Fruit fly (Drosophila melanogaster): ENCODE results near the gene Anp.

Gene Anp

DNA sequence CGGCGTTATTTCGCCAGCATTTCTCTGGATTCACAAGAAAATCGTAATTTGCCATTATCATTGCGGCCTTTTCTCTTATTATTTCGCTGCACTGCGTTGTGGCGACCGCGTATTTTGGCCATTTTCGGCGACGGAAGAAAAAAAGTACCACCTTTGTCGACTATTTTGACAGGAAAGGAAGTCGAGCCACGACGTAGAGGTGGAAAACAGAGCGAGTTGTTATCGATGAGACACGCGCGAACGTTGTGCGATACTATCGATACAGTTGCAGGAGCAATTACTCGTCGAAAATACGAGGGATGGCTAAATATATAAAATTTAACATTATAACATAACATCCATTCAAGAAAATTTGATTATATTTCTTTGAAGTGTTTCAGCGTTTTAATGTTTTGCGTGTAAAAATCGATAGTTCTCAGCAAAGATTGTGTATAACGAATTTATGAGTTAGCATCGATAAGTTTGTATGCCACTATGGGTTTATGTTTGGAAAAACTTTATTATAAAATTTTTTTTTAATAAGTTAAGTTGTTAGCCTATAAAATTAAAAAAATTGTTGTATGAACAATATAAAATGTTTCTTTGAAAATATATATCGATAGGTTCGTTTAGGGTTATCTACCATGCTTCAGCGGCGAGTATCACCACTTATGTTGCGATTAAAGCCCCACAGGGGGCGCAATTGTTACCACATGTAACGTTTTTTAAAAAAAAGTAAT lies 823 bp upstream of the Anp start, which contains the start of gene RpS7 (continued):
- peak; percentile 42 for TF ChIP-seq ash1 (GFP tag; optimal IDR thresholded peaks at IDR 0.05)
- TF ChIP-seq slou (GFP tag; optimal IDR thresholded peaks at IDR 0.05), result peak; percentile 23
- peak; percentile 96 for TF ChIP-seq Med (GFP tag)
- no peak for TF ChIP-seq CG12744 (GFP tag; optimal IDR thresholded peaks at IDR 0.05)
- TF ChIP-seq CG8765 (GFP tag; IDR thresholded peaks at IDR 0.05), result peak; percentile 50; the same call in 1 of the 2 replicates
- TF ChIP-seq CG2889 (GFP tag; IDR thresholded peaks at IDR 0.05), result no peak
- TF ChIP-seq CG17802 (tag; optimal IDR thresholded peaks at IDR 0.05), result peak; percentile 60
- peak; percentile 70 for TF ChIP-seq CG12104 (GFP tag; optimal IDR thresholded peaks at IDR 0.05)
- peak; percentile 60 for TF ChIP-seq Hsf (GFP tag; optimal IDR thresholded peaks at IDR 0.05)
- peak; percentile 71 for TF ChIP-seq CG12219 (GFP tag; optimal IDR thresholded peaks at IDR 0.05)
- TF ChIP-seq CG31388 (GFP tag; optimal IDR thresholded peaks at IDR 0.05), result no peak
- TF ChIP-seq Scr (GFP tag; IDR thresholded peaks at IDR 0.05; ENCODE audit: partially characterized antibody), result peak; percentile 99
- TF ChIP-seq CG18599 (GFP tag; optimal IDR thresholded peaks at IDR 0.05), result peak; percentile 49
- TF ChIP-seq ara (GFP tag; IDR thresholded peaks at IDR 0.05), result peak; percentile 61
- TF ChIP-seq CG10267 (tag; optimal IDR thresholded peaks at IDR 0.05), result peak; percentile 64
- 0 out of 2 replicates have a peak, but pooled peaks have one; percentile 8 for TF ChIP-seq esg (GFP tag; conservative IDR thresholded peaks at IDR 0.05)
- peak; percentile 75 for TF ChIP-seq lbe (GFP tag; optimal IDR thresholded peaks at IDR 0.05)
- peak in 1 of 2 experiments; percentile 71 for TF ChIP-seq eve (GFP tag; optimal IDR thresholded peaks at IDR 0.05)
- TF ChIP-seq trh (GFP tag; optimal IDR thresholded peaks at IDR 0.05), result peak; percentile 6
- peak; percentile 94 for TF ChIP-seq CG6791 (GFP tag; IDR thresholded peaks at IDR 0.05; ENCODE audit: partially characterized antibody)
- TF ChIP-seq CG12236 (GFP tag; optimal IDR thresholded peaks at IDR 0.05), result no peak
- peak; percentile 93 for TF ChIP-seq CG6765 (GFP tag; optimal IDR thresholded peaks at IDR 0.05)
- peak; percentile 53; the same call in 1 of the 3 replicates for TF ChIP-seq C15 (GFP tag; IDR thresholded peaks at IDR 0.05)
- TF ChIP-seq Hey (tag; optimal IDR thresholded peaks at IDR 0.05), result peak; percentile 74
- no peak for TF ChIP-seq NC2α (GFP tag; optimal IDR thresholded peaks at IDR 0.05)
- TF ChIP-seq Lpt (GFP tag; optimal IDR thresholded peaks at IDR 0.05), result no peak
- peak; percentile 20 for TF ChIP-seq cato (GFP tag; optimal IDR thresholded peaks at IDR 0.05; ENCODE audit: borderline replicate concordance)
- no peak for TF ChIP-seq Antp (GFP tag; optimal IDR thresholded peaks at IDR 0.05)
- no peak for TF ChIP-seq pita (GFP tag; optimal IDR thresholded peaks at IDR 0.05)
- TF ChIP-seq CG10462 (GFP tag; optimal IDR thresholded peaks at IDR 0.05), result peak; percentile 15
- TF ChIP-seq da (GFP tag; optimal IDR thresholded peaks at IDR 0.05), result no peak
- TF ChIP-seq Gsc (GFP tag; IDR thresholded peaks at IDR 0.05), result no peak
- TF ChIP-seq CG31441 (GFP tag; IDR thresholded peaks at IDR 0.05), result peak; percentile 79
- TF ChIP-seq CG10654 (GFP tag; optimal IDR thresholded peaks at IDR 0.05), result peak; percentile 55
- TF ChIP-seq NFAT (GFP tag; IDR thresholded peaks at IDR 0.05), result peak; percentile 79; the same call in 1 of the 2 replicates
- TF ChIP-seq CG8290 (GFP tag; optimal IDR thresholded peaks at IDR 0.05), result peak; percentile 27
- peak; percentile 8 to 79 for TF ChIP-seq CG8290 (tag; optimal IDR thresholded peaks at IDR 0.05)
- no peak for TF ChIP-seq Hr39 (optimal IDR thresholded peaks at IDR 0.05)
- peak; percentile 65 for TF ChIP-seq sug (tag; optimal IDR thresholded peaks at IDR 0.05)
- TF ChIP-seq CG15011 (GFP tag; optimal IDR thresholded peaks at IDR 0.05), result peak; percentile 35
- peak; percentile 92 for TF ChIP-seq ato (GFP tag; IDR thresholded peaks at IDR 0.05; ENCODE audit: partially characterized antibody)
- TF ChIP-seq Taf1 (GFP tag; IDR thresholded peaks at IDR 0.05), result no peak; the same call in 1 of the 2 replicates
- TF ChIP-seq Sox102F (GFP tag; optimal IDR thresholded peaks at IDR 0.05), result peak; percentile 20
- TF ChIP-seq pho (GFP tag; optimal IDR thresholded peaks at IDR 0.05), result peak; percentile 56
- peak; percentile 76 for TF ChIP-seq CG31365 (tag; optimal IDR thresholded peaks at IDR 0.05)
- peak; percentile 45 for TF ChIP-seq gro (GFP tag; optimal IDR thresholded peaks at IDR 0.05)
- peak; percentile 86 for TF ChIP-seq caup (GFP tag; optimal IDR thresholded peaks at IDR 0.05; ENCODE audit: severe bottlenecking)
- TF ChIP-seq Hmx (GFP tag; optimal IDR thresholded peaks at IDR 0.05), result no peak
- TF ChIP-seq CG6254 (GFP tag; optimal IDR thresholded peaks at IDR 0.05), result peak; percentile 42
- TF ChIP-seq chn (GFP tag; optimal IDR thresholded peaks at IDR 0.05), result peak; percentile 45
